Fruit fly (Drosophila melanogaster): ENCODE data around the gene CG14535.

- no peak for TF ChIP-seq h (optimal IDR thresholded peaks at IDR 0.05)
- no peak for TF ChIP-seq psq (optimal IDR thresholded peaks at IDR 0.05)
- TF ChIP-seq Sin3A (optimal IDR thresholded peaks at IDR 0.05), result no peak
- no peak for TF ChIP-seq ttk (optimal IDR thresholded peaks at IDR 0.05)
- TF ChIP-seq insv (optimal IDR thresholded peaks at IDR 0.05), result no peak
- no peak for TF ChIP-seq Myc (optimal IDR thresholded peaks at IDR 0.05)
Measured at dm6 chr2L:7860739-7861138, 5.5 kb upstream of the CG14535 start, which contains the start of gene TwdlE.

Data from Kc167 (cell line).